Worm (Caenorhabditis elegans) whole organism, young adult: ENCODE measurements around the gene smc-5.

Source experiments
- aptf-3 ChIP-seq: fragments of 200-800 bp; sonication (Bioruptor generic); IDR thresholded peaks from 2 replicates; pipeline ENCODE4 v1.3.6; 2022; ENCODE audit warnings: missing genetic modification characterization, missing compliant biosample characterization
- cebp-2 ChIP-seq: fragments of 200-800 bp; sonication (Bioruptor generic); IDR thresholded peaks from 2 replicates; pipeline ENCODE4 v1.3.6; 2022; ENCODE audit warnings: missing genetic modification characterization, missing compliant biosample characterization
- ceh-40 ChIP-seq: fragments of 200-800 bp; sonication (Bioruptor generic); IDR thresholded peaks from 2 replicates; pipeline ENCODE4 v1.3.6; 2022; ENCODE audit warnings: missing genetic modification characterization, missing compliant biosample characterization
- him-1 ChIP-seq: sonication (generic microtip); optimal IDR thresholded peaks from 2 replicates; lab custom pipeline; 2016; ENCODE audit warnings: missing genotype, missing genetic modification reagents, missing genetic modification characterization, missing compliant biosample characterization
- let-526 ChIP-seq: fragments of 200-800 bp; sonication (Bioruptor generic); IDR thresholded peaks from 2 replicates; pipeline ENCODE4 v1.3.6; 2022; ENCODE audit warnings: missing genetic modification reagents, missing genetic modification characterization, missing compliant biosample characterization
- madf-8 ChIP-seq: fragments of 200-800 bp; sonication (Bioruptor generic); conservative IDR thresholded peaks from 2 replicates; pipeline ENCODE4 v1.3.6; 2022; ENCODE audit warnings: missing genetic modification reagents, missing genetic modification characterization, missing compliant biosample characterization
- nhr-179 ChIP-seq: sonication (generic microtip); optimal IDR thresholded peaks from 2 replicates; lab custom pipeline; 2016; ENCODE audit warnings: mild to moderate bottlenecking, missing genetic modification characterization, missing compliant biosample characterization
- pbrm-1 ChIP-seq: fragments of 200-800 bp; sonication (Bioruptor generic); IDR thresholded peaks from 2 replicates; pipeline ENCODE4 v1.3.6; 2022; ENCODE audit warnings: missing genetic modification reagents, missing genetic modification characterization, missing compliant biosample characterization
- pha-4 ChIP-seq: fragments of 150-350 bp; sonication (generic microtip); optimal IDR thresholded peaks from 2 replicates; lab custom pipeline; 2014; ENCODE audit warnings: missing biosample characterization, missing genetic modification reagents, missing genetic modification characterization
- unc-62 ChIP-seq: fragments of 150-350 bp; optimal IDR thresholded peaks from 2 replicates; lab custom pipeline; 2014; ENCODE audit warnings: missing biosample characterization, missing genetic modification reagents, missing genetic modification characterization
- ztf-25 ChIP-seq: fragments of 200-800 bp; sonication (Bioruptor generic); IDR thresholded peaks from 2 replicates; pipeline ENCODE4 v1.3.6; 2022; ENCODE audit warnings: missing genetic modification reagents, missing genetic modification characterization, missing compliant biosample characterization
- ztf-28 ChIP-seq: fragments of 200-800 bp; sonication (Bioruptor generic); IDR thresholded peaks from 2 replicates; pipeline ENCODE4 v1.3.6; 2022; ENCODE audit warnings: missing genetic modification reagents, missing genetic modification characterization, missing compliant biosample characterization

ce11 chrII:5091640-5092243 is 29.8 kb downstream of the smc-5 start, which contains the start of gene pld-1:
- TF ChIP-seq let-526 (no peak), nhr-179 (tag; lab: Kevin White, UChicago) (no peak), ceh-40 (no peak), ztf-28 (GFP tag; lab: Robert Waterston, UW) (no peak), aptf-3 (GFP tag; lab: Robert Waterston, UW) (no peak), him-1 (no peak), cebp-2 (no peak), madf-8 (GFP tag; lab: Robert Waterston, UW) (peak; percentile 86), pha-4 (tag; lab: Kevin White, UChicago) (no peak), pbrm-1 (no peak), unc-62 (GFP tag; lab: Kevin White, UChicago) (no peak), ztf-25 (GFP tag; lab: Robert Waterston, UW) (no peak)
